Worm (Caenorhabditis elegans) whole organism, young adult: ENCODE results near the gene nfki-1.

Source experiments
- F10E7.11 ChIP-seq: sonication (generic microtip); optimal IDR thresholded peaks from 2 replicates; lab custom pipeline; 2017; ENCODE audit warnings: mild to moderate bottlenecking, missing genetic modification characterization, moderate library complexity, missing compliant biosample characterization
- dpl-1 ChIP-seq: fragments of 150-350 bp; optimal IDR thresholded peaks from 2 replicates; lab custom pipeline; 2014; ENCODE audit warnings: missing biosample characterization, missing genetic modification reagents, missing genetic modification characterization
- lsl-1 ChIP-seq: fragments of 200-800 bp; sonication (Bioruptor generic); optimal IDR thresholded peaks from 2 replicates; lab custom pipeline; 2018; ENCODE audit warnings: mild to moderate bottlenecking, missing genetic modification characterization, moderate library complexity, missing compliant biosample characterization
- madf-10 ChIP-seq: sonication (generic microtip); optimal IDR thresholded peaks from 2 replicates; lab custom pipeline; 2016; ENCODE audit warnings: mild to moderate bottlenecking, missing genetic modification characterization, missing compliant biosample characterization
- nfya-2 ChIP-seq: fragments of 200-800 bp; sonication (Bioruptor generic); IDR thresholded peaks from 2 replicates; pipeline ENCODE4 v1.3.6; 2022; ENCODE audit warnings: missing genetic modification reagents, missing genetic modification characterization, missing compliant biosample characterization
- nhr-80 ChIP-seq: sonication (generic microtip); optimal IDR thresholded peaks from 2 replicates; lab custom pipeline; 2016; ENCODE audit warnings: missing genetic modification characterization, missing compliant biosample characterization
- tbx-9 ChIP-seq: sonication (generic microtip); optimal IDR thresholded peaks from 2 replicates; lab custom pipeline; 2016; ENCODE audit warnings: borderline replicate concordance, missing genetic modification characterization, inconsistent platforms, missing compliant biosample characterization
- unc-130 ChIP-seq: sonication (generic microtip); optimal IDR thresholded peaks from 2 replicates; lab custom pipeline; 2016; ENCODE audit warnings: missing genetic modification reagents, missing genetic modification characterization, missing compliant biosample characterization

- TF ChIP-seq nhr-80 (tag; lab: Kevin White, UChicago) (no peak), madf-10 (no peak), dpl-1 (GFP tag; lab: Kevin White, UChicago) (no peak), tbx-9 (no peak), lsl-1 (no peak), unc-130 (no peak), F10E7.11 (tag; lab: Kevin White, UChicago) (no peak), nfya-2 (no peak)
These were observed 37.9 kb upstream of the nfki-1 start, which contains the start of gene glb-28 for ce11 chrX:15317146-15317545.
